Fruit fly (Drosophila melanogaster) whole organism, embryonic: ENCODE results near the gene CG33796.
A peak's percentile ranks its signal among the peaks of the same experiment; 100 is the strongest.

Experiments
- B-H2 ChIP-seq: fragments of 200-800 bp; sonication (Bioruptor generic); optimal IDR thresholded peaks from 2 replicates; lab custom pipeline; 2018; ENCODE audit warnings: missing biosample characterization, mild to moderate bottlenecking, missing genetic modification characterization
- Blimp-1 ChIP-seq: fragments of 200-800 bp; sonication (Bioruptor generic); optimal IDR thresholded peaks from 3 replicates; lab custom pipeline; 2018; ENCODE audit warnings: missing biosample characterization, missing genetic modification characterization, mild to moderate bottlenecking, moderate library complexity, missing genetic modification reagents
- CG10147 ChIP-seq: fragments of 200-800 bp; sonication (Bioruptor generic); optimal IDR thresholded peaks from 2 replicates; lab custom pipeline; 2019; ENCODE audit warnings: missing biosample characterization, mild to moderate bottlenecking, missing genetic modification characterization, moderate library complexity
- CG10274 ChIP-seq: fragments of 200-800 bp; sonication (Bioruptor generic); optimal IDR thresholded peaks from 3 replicates; lab custom pipeline; 2017; ENCODE audit warnings: missing biosample characterization, mild to moderate bottlenecking, missing genetic modification characterization
- CG10565 ChIP-seq: fragments of 200-800 bp; sonication (Bioruptor generic); optimal IDR thresholded peaks from 3 replicates; lab custom pipeline; 2016; ENCODE audit warnings: missing biosample characterization, mild to moderate bottlenecking, missing genetic modification characterization
- CG11093 ChIP-seq: fragments of 200-800 bp; sonication (Bioruptor generic); IDR thresholded peaks from 3 replicates; pipeline ENCODE4 v1.3.6; 2022; ENCODE audit warnings: missing biosample characterization, missing genetic modification characterization
- CG12104 ChIP-seq: fragments of 200-800 bp; sonication (Bioruptor generic); optimal IDR thresholded peaks from 3 replicates; lab custom pipeline; 2016; ENCODE audit warnings: missing biosample characterization, missing genetic modification characterization
- CG13296 ChIP-seq: fragments of 200-800 bp; sonication (Bioruptor generic); optimal IDR thresholded peaks from 3 replicates; lab custom pipeline; 2018; ENCODE audit warnings: missing biosample characterization, mild to moderate bottlenecking, missing genetic modification characterization
- CG13424 ChIP-seq: fragments of 200-800 bp; sonication (Bioruptor generic); optimal IDR thresholded peaks from 2 replicates; lab custom pipeline; 2019; ENCODE audit warnings: missing biosample characterization, mild to moderate bottlenecking, missing genetic modification characterization, moderate library complexity
- CG14050 ChIP-seq: fragments of 200-800 bp; sonication (Bioruptor generic); IDR thresholded peaks from 3 replicates; pipeline ENCODE4 v1.3.6; 2022; ENCODE audit warnings: missing biosample characterization, missing genetic modification characterization
- CG14860 ChIP-seq: fragments of 200-800 bp; sonication (Bioruptor generic); IDR thresholded peaks from 3 replicates; pipeline ENCODE4 v1.3.6; 2022; ENCODE audit warnings: missing biosample characterization, missing genetic modification characterization; ENCODE audit not compliant: partially characterized antibody
- CG15073 ChIP-seq: fragments of 200-800 bp; sonication (Bioruptor generic); optimal IDR thresholded peaks from 2 replicates; lab custom pipeline; 2016; ENCODE audit warnings: missing biosample characterization, missing genetic modification characterization
- CG17912 ChIP-seq: fragments of 200-800 bp; sonication (Bioruptor generic); optimal IDR thresholded peaks from 2 replicates; lab custom pipeline; 2018; ENCODE audit warnings: missing biosample characterization, mild to moderate bottlenecking, missing genetic modification characterization
- CG18619 ChIP-seq: fragments of 200-800 bp; sonication (Bioruptor generic); optimal IDR thresholded peaks from 3 replicates; lab custom pipeline; 2017; ENCODE audit warnings: missing biosample characterization, mild to moderate bottlenecking, missing genetic modification characterization
- CG31441 ChIP-seq: fragments of 200-800 bp; sonication (Bioruptor generic); IDR thresholded peaks from 2 replicates; pipeline ENCODE4 v1.3.6; 2022; ENCODE audit warnings: missing biosample characterization, missing genetic modification characterization
- CG34224 ChIP-seq: fragments of 200-800 bp; sonication (Bioruptor generic); IDR thresholded peaks from 3 replicates; pipeline ENCODE4 v1.3.6; 2022; ENCODE audit warnings: missing biosample characterization, missing genetic modification characterization; ENCODE audit not compliant: partially characterized antibody
- CG3726 ChIP-seq: fragments of 200-800 bp; sonication (Bioruptor generic); IDR thresholded peaks from 3 replicates; pipeline ENCODE4, ENCODE4 v1.3.6; 2022; ENCODE audit warnings: missing biosample characterization, missing genetic modification characterization
- CG6689 ChIP-seq: fragments of 200-800 bp; sonication (Bioruptor generic); IDR thresholded peaks from 2 replicates; pipeline ENCODE4 v1.3.6; 2022; ENCODE audit warnings: missing biosample characterization, missing genetic modification characterization
- CG7745 ChIP-seq: fragments of 200-800 bp; sonication (Bioruptor generic); optimal IDR thresholded peaks from 2 replicates; lab custom pipeline; 2018; ENCODE audit warnings: missing biosample characterization, mild to moderate bottlenecking, missing genetic modification characterization, moderate library complexity
- CG7839 ChIP-seq: fragments of 200-800 bp; sonication (Bioruptor generic); optimal IDR thresholded peaks from 3 replicates; lab custom pipeline; 2018; ENCODE audit warnings: missing biosample characterization, mild to moderate bottlenecking, missing genetic modification characterization, moderate library complexity
- CG7928 ChIP-seq: fragments of 200-800 bp; sonication (Bioruptor generic); optimal IDR thresholded peaks from 2 replicates; lab custom pipeline; 2017; ENCODE audit warnings: missing biosample characterization, mild to moderate bottlenecking, missing genetic modification characterization
- CoRest ChIP-seq: fragments of 200-800 bp; sonication (Bioruptor generic); optimal IDR thresholded peaks from 3 replicates; lab custom pipeline; 2018; ENCODE audit warnings: missing biosample characterization, mild to moderate bottlenecking, missing genetic modification characterization, moderate library complexity
- Dp ChIP-seq: fragments of 200-800 bp; sonication (Bioruptor generic); optimal IDR thresholded peaks from 2 replicates; lab custom pipeline; 2018; ENCODE audit warnings: missing biosample characterization, mild to moderate bottlenecking, missing genetic modification characterization, moderate library complexity
- Gsc ChIP-seq: fragments of 200-800 bp; sonication (Bioruptor generic); IDR thresholded peaks from 2 replicates; pipeline ENCODE4 v1.3.6; 2022; ENCODE audit warnings: missing biosample characterization, missing genetic modification characterization
- Gug ChIP-seq: fragments of 200-800 bp; sonication (Bioruptor generic); IDR thresholded peaks from 4 replicates; pipeline ENCODE4 v1.3.6; 2022; ENCODE audit warnings: missing biosample characterization, missing genetic modification characterization
- HHEX ChIP-seq: fragments of 200-800 bp; sonication (Bioruptor generic); optimal IDR thresholded peaks from 3 replicates; lab custom pipeline; 2017; ENCODE audit warnings: missing biosample characterization, mild to moderate bottlenecking, missing genetic modification characterization, missing genetic modification reagents
- HmgZ ChIP-seq: fragments of 200-800 bp; sonication (Bioruptor generic); optimal IDR thresholded peaks from 2 replicates; lab custom pipeline; 2018; ENCODE audit warnings: missing biosample characterization, mild to moderate bottlenecking, missing genetic modification characterization
- Hsf ChIP-seq: fragments of 200-800 bp; sonication (Bioruptor generic); optimal IDR thresholded peaks from 3 replicates; lab custom pipeline; 2016; ENCODE audit warnings: missing biosample characterization, missing genetic modification characterization
- Kr ChIP-seq: fragments of 200-800 bp; sonication (Bioruptor generic); optimal IDR thresholded peaks from 2 replicates; lab custom pipeline; 2017; ENCODE audit warnings: missing biosample characterization, mild to moderate bottlenecking, missing genetic modification characterization
- Max ChIP-seq: fragments of 200-800 bp; sonication (Bioruptor generic); optimal IDR thresholded peaks from 2 replicates; lab custom pipeline; 2016; ENCODE audit warnings: missing biosample characterization, mild to moderate bottlenecking, missing genetic modification characterization
- Myb ChIP-seq: fragments of 200-800 bp; sonication (Bioruptor generic); optimal IDR thresholded peaks from 2 replicates; lab custom pipeline; 2016; ENCODE audit warnings: missing biosample characterization, missing genetic modification characterization
- Ptx1 ChIP-seq: fragments of 200-800 bp; sonication (Bioruptor generic); IDR thresholded peaks from 2 replicates; pipeline ENCODE4 v1.3.6; 2022; ENCODE audit warnings: missing biosample characterization, missing genetic modification characterization
- Rfx ChIP-seq: fragments of 200-800 bp; sonication (Bioruptor generic); IDR thresholded peaks from 2 replicates; pipeline ENCODE4 v1.3.6; 2022; ENCODE audit warnings: missing biosample characterization, missing genetic modification characterization
- Trl ChIP-seq, 3 experiments: fragments of >200 bp in 2 of 3; fragments of 200-800 bp in 1 of 3; sonication (Bioruptor generic) in 1 of 3; optimal IDR thresholded peaks; 2 replicates in 1 of 3; 3 replicates in 2 of 3; lab custom pipeline; 2016 to 2017; ENCODE audit warnings: missing biosample characterization in 1 of 3, missing genetic modification characterization in 1 of 3
- ac ChIP-seq: fragments of 200-800 bp; sonication (Bioruptor generic); optimal IDR thresholded peaks from 3 replicates; lab custom pipeline; 2017; ENCODE audit warnings: missing biosample characterization, mild to moderate bottlenecking, missing genetic modification characterization
- amos ChIP-seq: fragments of 200-800 bp; sonication (Bioruptor generic); IDR thresholded peaks from 2 replicates; pipeline ENCODE4 v1.3.6; 2022; ENCODE audit warnings: missing biosample characterization, missing genetic modification characterization; ENCODE audit not compliant: partially characterized antibody
- ara ChIP-seq: fragments of 200-800 bp; sonication (Bioruptor generic); IDR thresholded peaks from 2 replicates; pipeline ENCODE4 v1.3.6; 2022; ENCODE audit warnings: missing biosample characterization, missing genetic modification characterization
- dpn ChIP-seq, 2 experiments: fragments of 200-800 bp; sonication (Bioruptor generic); optimal IDR thresholded peaks; 3 replicates each; lab custom pipeline; 2016; ENCODE audit warnings: missing biosample characterization in 2 of 2, missing genetic modification characterization in 2 of 2
- fd102C ChIP-seq: fragments of 200-800 bp; sonication (Bioruptor generic); optimal IDR thresholded peaks from 2 replicates; lab custom pipeline; 2018; ENCODE audit warnings: missing biosample characterization, mild to moderate bottlenecking, missing genetic modification characterization, moderate library complexity
- hkb ChIP-seq, 2 experiments: fragments of 200-800 bp in 1 of 2; fragments of >200 bp in 1 of 2; sonication (Bioruptor generic) in 1 of 2; IDR thresholded peaks in 1 of 2; optimal IDR thresholded peaks in 1 of 2; 2 replicates each; pipeline versions ENCODE4 v1.3.6 to Lab custom; 2017 to 2022; ENCODE audit warnings: missing biosample characterization in 1 of 2, missing genetic modification characterization in 1 of 2
- jumu ChIP-seq: fragments of 200-800 bp; sonication (Bioruptor generic); optimal IDR thresholded peaks from 3 replicates; lab custom pipeline; 2016; ENCODE audit warnings: missing biosample characterization, missing genetic modification characterization
- lmd ChIP-seq: fragments of 200-800 bp; sonication (Bioruptor generic); IDR thresholded peaks from 2 replicates; pipeline ENCODE4 v1.3.6; 2022; ENCODE audit warnings: missing biosample characterization, missing genetic modification characterization
- luna ChIP-seq: fragments of 200-800 bp; sonication (Bioruptor generic); optimal IDR thresholded peaks from 2 replicates; lab custom pipeline; 2016; ENCODE audit warnings: missing biosample characterization, missing genetic modification characterization
- mld ChIP-seq: fragments of 200-800 bp; sonication (Bioruptor generic); IDR thresholded peaks from 3 replicates; pipeline ENCODE4 v1.3.6; 2022; ENCODE audit warnings: missing biosample characterization, missing genetic modification characterization; ENCODE audit not compliant: partially characterized antibody
- phol ChIP-seq: fragments of 200-800 bp; sonication (Bioruptor generic); optimal IDR thresholded peaks from 3 replicates; lab custom pipeline; 2018; ENCODE audit warnings: missing biosample characterization, mild to moderate bottlenecking, missing genetic modification characterization, moderate library complexity
- sim ChIP-seq: fragments of 200-800 bp; sonication (Bioruptor generic); IDR thresholded peaks from 2 replicates; pipeline ENCODE4 v1.3.6; 2022; ENCODE audit warnings: missing biosample characterization, missing genetic modification characterization
- yki ChIP-seq: fragments of >200 bp; optimal IDR thresholded peaks from 3 replicates; lab custom pipeline; 2018
- zfh1 ChIP-seq: fragments of 200-800 bp; sonication (Bioruptor generic); IDR thresholded peaks from 3 replicates; pipeline ENCODE4 v1.3.6; 2022; ENCODE audit warnings: missing biosample characterization, missing genetic modification characterization

The CG33796 gene

dm6 chr3L:16165356-16166168 lies 4.3 kb downstream of the CG33796 start:
- peak; percentile 11 for TF ChIP-seq CG12104 (GFP tag; lab: Kevin White, UChicago)
- TF ChIP-seq CG17912 (GFP tag; lab: Kevin White, UChicago), result no peak
- peak; percentile 22 for TF ChIP-seq CG18619
- TF ChIP-seq Hsf (GFP tag; lab: Kevin White, UChicago), result peak; percentile 57
- TF ChIP-seq phol, result peak; percentile 15
- peak; percentile 0 for TF ChIP-seq Max (GFP tag; lab: Kevin White, UChicago)
- no peak for TF ChIP-seq yki (lab: Kevin White, UChicago)
- TF ChIP-seq HHEX, result peak; percentile 8
- 0 out of 2 replicates have a peak, but pooled peaks have one; percentile 17 for TF ChIP-seq CG31441 (GFP tag; lab: Robert Waterston, UW)
- TF ChIP-seq CG10274 (GFP tag; lab: Kevin White, UChicago), result peak; percentile 47
- no peak for TF ChIP-seq Kr
- TF ChIP-seq CG15073 (GFP tag; lab: Kevin White, UChicago), result no peak
- no peak for TF ChIP-seq CG10565 (GFP tag; lab: Kevin White, UChicago)
- peak; percentile 66; the same call in 1 of the 2 replicates for TF ChIP-seq Rfx (GFP tag; lab: Robert Waterston, UW)
- TF ChIP-seq HmgZ (tag; lab: Kevin White, UChicago), result peak; percentile 11
- TF ChIP-seq zfh1, result 0 out of 3 replicates have a peak, but pooled peaks have one; percentile 35
- TF ChIP-seq CG7928 (GFP tag; lab: Kevin White, UChicago), result peak; percentile 18
- peak; percentile 44 to 60 for TF ChIP-seq dpn (GFP tag; optimal IDR thresholded peaks at IDR 0.05; lab: Kevin White, UChicago)
- no peak; the same call in 3 of the 4 replicates for TF ChIP-seq Gug
- peak; percentile 69 for TF ChIP-seq CoRest
- no peak for TF ChIP-seq Dp (GFP tag; lab: Kevin White, UChicago)
- TF ChIP-seq CG11093 (GFP tag; lab: Robert Waterston, UW), result no peak
- peak; percentile 53 for TF ChIP-seq CG7839
- TF ChIP-seq CG7745, result no peak
- peak; percentile 29 for TF ChIP-seq Myb (GFP tag; lab: Kevin White, UChicago)
- no peak for TF ChIP-seq CG3726
- no peak for TF ChIP-seq CG6689
- no peak for TF ChIP-seq ac (GFP tag; lab: Kevin White, UChicago)
- no peak for TF ChIP-seq Blimp-1 (GFP tag; lab: Kevin White, UChicago)
- TF ChIP-seq lmd (GFP tag; lab: Robert Waterston, UW), result peak; percentile 58
- no peak for TF ChIP-seq CG14050
- TF ChIP-seq CG10147 (GFP tag; lab: Kevin White, UChicago), result peak; percentile 68
- TF ChIP-seq CG13424 (tag; lab: Kevin White, UChicago), result peak; percentile 27
- TF ChIP-seq Trl (optimal IDR thresholded peaks at IDR 0.05; lab: Kevin White, UChicago), result no peak
- TF ChIP-seq Trl (GFP tag; optimal IDR thresholded peaks at IDR 0.05; lab: Kevin White, UChicago), result peak; percentile 37
- no peak for TF ChIP-seq sim (GFP tag; lab: Robert Waterston, UW)
- peak; percentile 5 for TF ChIP-seq jumu (GFP tag; lab: Kevin White, UChicago)
- TF ChIP-seq CG14860, result no peak
- TF ChIP-seq luna (GFP tag; lab: Kevin White, UChicago), result no peak
- no peak for TF ChIP-seq ara (GFP tag; lab: Robert Waterston, UW)
- TF ChIP-seq hkb (optimal IDR thresholded peaks at IDR 0.05; lab: Kevin White, UChicago), result no peak
- 0 out of 2 replicates have a peak, but pooled peaks have one; percentile 20 for TF ChIP-seq hkb (GFP tag; IDR thresholded peaks at IDR 0.05; lab: Robert Waterston, UW)
- no peak for TF ChIP-seq fd102C (GFP tag; lab: Kevin White, UChicago)
- no peak for TF ChIP-seq CG13296 (GFP tag; lab: Kevin White, UChicago)
- no peak for TF ChIP-seq CG34224
- TF ChIP-seq amos (GFP tag; lab: Robert Waterston, UW), result no peak
- no peak for TF ChIP-seq mld (GFP tag; lab: Robert Waterston, UW)
- TF ChIP-seq Ptx1 (GFP tag; lab: Robert Waterston, UW), result peak; percentile 49
- no peak for TF ChIP-seq Gsc (GFP tag; lab: Robert Waterston, UW)
- TF ChIP-seq B-H2 (GFP tag; lab: Kevin White, UChicago), result no peak
